Worm (Caenorhabditis elegans): ENCODE data around the gene K06H7.8.
A peak's percentile ranks its signal among the peaks of the same experiment; 100 is the strongest.

Gene K06H7.8

DNA sequence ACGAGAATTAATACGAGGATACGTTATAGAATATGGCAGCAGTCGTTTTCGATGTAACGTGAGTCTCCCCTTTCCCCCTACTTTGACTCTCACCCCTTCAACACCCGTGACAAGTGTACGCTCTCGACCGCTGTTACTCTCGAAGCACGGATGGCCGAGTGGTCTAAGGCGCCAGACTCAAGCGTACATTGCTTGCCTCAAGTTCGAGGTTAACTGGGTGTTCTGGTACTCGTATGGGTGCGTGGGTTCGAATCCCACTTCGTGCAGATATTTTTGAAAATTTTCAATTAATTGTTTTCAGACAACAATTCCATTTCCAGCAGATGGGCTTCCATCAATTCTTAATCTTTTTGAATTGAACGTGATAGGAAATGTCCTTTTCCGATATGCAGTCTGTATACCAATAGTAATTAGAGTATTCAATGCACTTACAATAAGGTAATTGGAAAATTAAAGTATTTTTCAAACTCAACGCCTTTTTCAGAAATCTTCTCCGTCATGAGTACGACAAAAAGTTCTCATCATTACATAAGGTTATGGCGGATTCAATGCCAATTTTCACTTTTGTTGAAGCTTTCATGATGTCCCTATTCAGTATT lies 11.5 kb upstream of the K06H7.8 start (continued):
- TF ChIP-seq ceh-48 (tag; optimal IDR thresholded peaks at IDR 0.05) (peak; percentile 67), unc-3 (GFP tag; conservative IDR thresholded peaks at IDR 0.05) (no peak; the same call in 1 of the 2 replicates), unc-3 (tag; optimal IDR thresholded peaks at IDR 0.05) (peak; percentile 59), dmd-4 (tag; optimal IDR thresholded peaks at IDR 0.05; ENCODE audit: borderline replicate concordance) (peak; percentile 23), nfya-1 (tag; optimal IDR thresholded peaks at IDR 0.05) (peak; percentile 62), fax-1 (tag; optimal IDR thresholded peaks at IDR 0.05) (peak; percentile 69), ceh-6 (GFP tag; optimal IDR thresholded peaks at IDR 0.05) (peak; percentile 81), gmeb-2 (tag; optimal IDR thresholded peaks at IDR 0.05) (peak; percentile 76), mec-3 (tag; optimal IDR thresholded peaks at IDR 0.05; ENCODE audit: borderline replicate concordance) (no peak), unc-55 (GFP tag; optimal IDR thresholded peaks at IDR 0.05) (no peak), hlh-15 (tag; optimal IDR thresholded peaks at IDR 0.05) (peak; percentile 58), odd-2 (tag; optimal IDR thresholded peaks at IDR 0.05) (peak; percentile 54), unc-42 (tag; optimal IDR thresholded peaks at IDR 0.05) (peak; percentile 53), hlh-6 (tag; optimal IDR thresholded peaks at IDR 0.05) (peak; percentile 88), ceh-2 (tag; optimal IDR thresholded peaks at IDR 0.05) (peak; percentile 73), C38D4.7 (GFP tag; optimal IDR thresholded peaks at IDR 0.05) (peak; percentile 72), npax-4 (tag; optimal IDR thresholded peaks at IDR 0.05) (peak; percentile 29), zip-5 (tag; optimal IDR thresholded peaks at IDR 0.05) (peak; percentile 58), ceh-22 (tag; optimal IDR thresholded peaks at IDR 0.05) (no peak), pros-1 (tag; optimal IDR thresholded peaks at IDR 0.05) (no peak), fkh-6 (tag; optimal IDR thresholded peaks at IDR 0.05) (peak; percentile 78), ztf-16 (tag; optimal IDR thresholded peaks at IDR 0.05) (peak; percentile 80), ceh-34 (tag; optimal IDR thresholded peaks at IDR 0.05) (peak; percentile 83), ceh-14 (tag; optimal IDR thresholded peaks at IDR 0.05) (peak; percentile 23), pha-2 (tag; optimal IDR thresholded peaks at IDR 0.05) (peak; percentile 43), sdc-2 (tag; optimal IDR thresholded peaks at IDR 0.05) (peak; percentile 71), tbx-7 (tag; optimal IDR thresholded peaks at IDR 0.05) (peak; percentile 32), T23F11.4 (GFP tag; optimal IDR thresholded peaks at IDR 0.05) (peak; percentile 60), eyg-1 (tag; optimal IDR thresholded peaks at IDR 0.05) (peak; percentile 71), pat-9 (tag; optimal IDR thresholded peaks at IDR 0.05) (peak; percentile 69), hlh-13 (GFP tag; optimal IDR thresholded peaks at IDR 0.05) (peak; percentile 18), sox-4 (tag; optimal IDR thresholded peaks at IDR 0.05) (peak; percentile 57), Y22D7AL.16 (tag; optimal IDR thresholded peaks at IDR 0.05) (peak; percentile 30), lin-11 (tag; optimal IDR thresholded peaks at IDR 0.05) (peak; percentile 54), lim-6 (tag; optimal IDR thresholded peaks at IDR 0.05) (no peak), pha-4 (tag; optimal IDR thresholded peaks at IDR 0.05) (no peak), ref-2 (tag; optimal IDR thresholded peaks at IDR 0.05) (peak; percentile 88), hlh-8 (tag; optimal IDR thresholded peaks at IDR 0.05) (peak; percentile 60), tbx-2 (tag; optimal IDR thresholded peaks at IDR 0.05) (peak; percentile 72)

DNA sequence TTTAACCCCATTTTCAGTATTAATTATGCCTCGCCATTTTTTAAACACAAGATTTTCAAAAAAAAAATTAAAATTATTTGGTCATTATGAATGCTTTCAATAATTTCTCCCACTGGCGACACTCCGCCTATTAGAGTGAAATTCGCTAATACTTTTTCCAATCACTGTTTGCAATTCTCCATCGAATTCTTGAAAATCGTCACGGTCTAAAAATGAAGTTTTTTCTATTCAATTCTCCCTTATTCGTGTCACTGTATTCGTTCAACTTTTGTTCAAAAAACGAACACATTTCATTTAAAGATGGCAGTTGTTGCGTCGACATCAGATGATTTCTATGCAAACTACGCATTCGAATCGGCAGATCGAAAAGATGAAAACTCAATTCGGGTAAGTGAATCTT lies 10.5 kb upstream of the K06H7.8 start, which contains the start of gene C14B9.3:
Gene C14B9.3 (plus strand): TSS at position 301 of the 400 bp plus-strand sequence.
- TF ChIP-seq T23F11.4 (GFP tag; optimal IDR thresholded peaks at IDR 0.05), result no peak
- no peak for TF ChIP-seq mec-3 (tag; optimal IDR thresholded peaks at IDR 0.05; ENCODE audit: borderline replicate concordance)
- TF ChIP-seq ceh-14 (tag; optimal IDR thresholded peaks at IDR 0.05), result no peak
- no peak for TF ChIP-seq ceh-18 (tag; optimal IDR thresholded peaks at IDR 0.05)
- TF ChIP-seq sdc-2 (tag; optimal IDR thresholded peaks at IDR 0.05), result no peak
- no peak for TF ChIP-seq eyg-1 (tag; optimal IDR thresholded peaks at IDR 0.05)
- TF ChIP-seq pros-1 (tag; optimal IDR thresholded peaks at IDR 0.05), result no peak
- TF ChIP-seq gmeb-2 (tag; optimal IDR thresholded peaks at IDR 0.05), result no peak
- no peak for TF ChIP-seq ceh-9 (tag; optimal IDR thresholded peaks at IDR 0.05)
- TF ChIP-seq ttx-3 (tag; optimal IDR thresholded peaks at IDR 0.05), result no peak
- TF ChIP-seq unc-86 (tag; optimal IDR thresholded peaks at IDR 0.05), result no peak
- TF ChIP-seq ceh-19 (GFP tag; optimal IDR thresholded peaks at IDR 0.05), result no peak
- no peak for TF ChIP-seq pax-1 (tag; optimal IDR thresholded peaks at IDR 0.05)
- TF ChIP-seq unc-42 (tag; optimal IDR thresholded peaks at IDR 0.05), result no peak
- TF ChIP-seq hlh-30 (tag; optimal IDR thresholded peaks at IDR 0.05; ENCODE audit: insufficient read depth), result no peak
- no peak for TF ChIP-seq elt-4 (tag; optimal IDR thresholded peaks at IDR 0.05)
- TF ChIP-seq sox-4 (tag; optimal IDR thresholded peaks at IDR 0.05), result no peak
- no peak for TF ChIP-seq ref-2 (tag; optimal IDR thresholded peaks at IDR 0.05)
